Worm (Caenorhabditis elegans): Measurements from ENCODE around the gene tbc-11.

DNA sequence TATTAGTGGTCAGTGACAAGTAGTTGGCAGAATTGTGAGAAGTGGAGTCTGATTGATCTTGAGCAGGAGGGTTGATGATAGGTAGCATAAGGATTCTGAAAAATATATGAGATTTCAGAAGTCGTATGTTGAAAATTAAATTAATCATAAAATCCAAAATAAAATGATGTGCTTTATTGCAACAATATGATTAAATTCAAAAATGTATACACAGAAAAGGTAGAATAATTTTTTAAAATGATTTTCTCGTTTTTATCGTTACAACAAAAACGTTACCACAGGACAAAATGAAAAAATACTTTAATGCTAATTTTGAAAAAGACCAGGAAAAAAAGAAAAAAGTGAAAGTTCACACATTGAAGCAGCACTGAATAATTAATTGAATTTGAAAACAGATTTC lies 22.2 kb upstream of the tbc-11 start, which contains the start of gene ZC13.10:
- TF ChIP-seq ama-1 (optimal IDR thresholded peaks at IDR 0.05) (no peak), flt-1 (GFP tag; IDR thresholded peaks at IDR 0.05) (no peak), aly-1 (tag; optimal IDR thresholded peaks at IDR 0.05) (no peak), hnd-1 (tag; optimal IDR thresholded peaks at IDR 0.05) (no peak), sea-1 (GFP tag; conservative IDR thresholded peaks at IDR 0.05) (no peak), B0310.2 (tag; optimal IDR thresholded peaks at IDR 0.05) (no peak), ceh-13 (GFP tag; optimal IDR thresholded peaks at IDR 0.05) (no peak), hmg-4 (GFP tag; optimal IDR thresholded peaks at IDR 0.05) (no peak), ceh-36 (tag; optimal IDR thresholded peaks at IDR 0.05) (no peak), hmbx-1 (tag; optimal IDR thresholded peaks at IDR 0.05) (no peak)

All from whole organism, early embryonic.